Worm (Caenorhabditis elegans): ENCODE data around the gene pcp-3.

Gene pcp-3

DNA sequence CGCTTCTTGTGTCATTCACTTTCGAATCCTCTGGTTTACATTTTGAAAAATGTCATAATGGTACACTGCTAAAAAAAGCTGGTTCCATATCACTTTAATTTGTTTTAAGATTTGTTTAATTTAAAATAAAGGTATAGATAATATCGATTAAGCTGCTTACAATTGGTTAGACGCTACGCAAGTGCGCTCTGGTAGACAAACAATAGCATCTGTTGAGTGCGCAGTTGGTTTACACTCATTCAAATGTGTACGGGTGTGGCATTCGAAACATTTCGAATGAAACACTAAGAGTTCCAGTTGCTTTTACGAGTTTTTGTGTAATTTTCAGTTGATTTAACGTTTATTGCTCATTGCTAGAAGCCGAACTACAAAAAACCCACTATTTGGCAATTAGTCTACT is 51.4 kb downstream of the pcp-3 start (continued):
- TF ChIP-seq arid-1 (GFP tag; conservative IDR thresholded peaks at IDR 0.05) (no peak), dve-1 (tag; optimal IDR thresholded peaks at IDR 0.05; ENCODE audit: insufficient read depth) (peak; percentile 30), attf-4 (tag; optimal IDR thresholded peaks at IDR 0.05) (no peak), ceh-28 (tag; optimal IDR thresholded peaks at IDR 0.05) (peak; percentile 13)

All from whole organism, L4 larva.